Worm (Caenorhabditis elegans): Measurements from ENCODE around the gene C54F6.18.

C54F6.18 gene

ce11 chrV:7521304-7521703 is 4.5 kb upstream of the C54F6.18 start:
- TF ChIP-seq dpff-1 (tag; optimal IDR thresholded peaks at IDR 0.05): no peak
- peak; percentile 73 for TF ChIP-seq nhr-80 (tag; optimal IDR thresholded peaks at IDR 0.05)
- no peak for TF ChIP-seq nfya-2 (GFP tag; IDR thresholded peaks at IDR 0.05)
- no peak for TF ChIP-seq nhr-120 (GFP tag; IDR thresholded peaks at IDR 0.05)
- no peak for TF ChIP-seq ceh-27 (GFP tag; optimal IDR thresholded peaks at IDR 0.05)

ce11 chrV:7522279-7522678 is 3.5 kb upstream of the C54F6.18 start, which contains the start of gene C54F6.15:
C54F6.15 (minus strand) TSS chrV:7522379.
- no peak for TF ChIP-seq B0035.1 (tag; optimal IDR thresholded peaks at IDR 0.05)
- no peak for TF ChIP-seq ccch-3 (GFP tag; optimal IDR thresholded peaks at IDR 0.05)
- no peak for TF ChIP-seq K12H6.12 (tag; optimal IDR thresholded peaks at IDR 0.05)
- no peak for TF ChIP-seq nfyb-1 (GFP tag; IDR thresholded peaks at IDR 0.05)
- TF ChIP-seq F22D6.2 (tag; optimal IDR thresholded peaks at IDR 0.05): no peak
- 0 out of 2 replicates have a peak, but pooled peaks have one; percentile 46 for TF ChIP-seq F37B4.10 (GFP tag; IDR thresholded peaks at IDR 0.05)

ce11 chrV:7523392-7523791 is 2.4 kb upstream of the C54F6.18 start, which contains the start of gene C54F6.6:
C54F6.6 (plus strand) TSS chrV:7523692.
- TF ChIP-seq athp-1 (tag; optimal IDR thresholded peaks at IDR 0.05) (no peak), chd-7 (tag; optimal IDR thresholded peaks at IDR 0.05) (no peak), egl-44 (GFP tag; IDR thresholded peaks at IDR 0.05) (no peak), dpff-1 (tag; optimal IDR thresholded peaks at IDR 0.05) (no peak), F55B11.4 (tag; optimal IDR thresholded peaks at IDR 0.05; ENCODE audit: borderline replicate concordance, insufficient read depth) (no peak), ztf-22 (GFP tag; optimal IDR thresholded peaks at IDR 0.05) (no peak), madf-3 (GFP tag; IDR thresholded peaks at IDR 0.05) (no peak), nfya-2 (GFP tag; IDR thresholded peaks at IDR 0.05) (no peak), him-1 (tag; optimal IDR thresholded peaks at IDR 0.05) (no peak), egl-18 (GFP tag; IDR thresholded peaks at IDR 0.05) (no peak), ztf-18 (tag; optimal IDR thresholded peaks at IDR 0.05) (no peak)

ce11 chrV:7524447-7524846 is 1.3 kb upstream of the C54F6.18 start, which contains the start of gene C54F6.20:
C54F6.20 (plus strand) TSS chrV:7524747.
- no peak for TF ChIP-seq nhr-120 (GFP tag; IDR thresholded peaks at IDR 0.05)
- TF ChIP-seq atf-7 (tag; optimal IDR thresholded peaks at IDR 0.05): no peak
- no peak for TF ChIP-seq fkh-3 (tag; optimal IDR thresholded peaks at IDR 0.05)
- TF ChIP-seq zim-3 (tag; optimal IDR thresholded peaks at IDR 0.05): no peak
- no peak for TF ChIP-seq mel-28 (tag; optimal IDR thresholded peaks at IDR 0.05; ENCODE audit: borderline replicate concordance)
- no peak for TF ChIP-seq cebp-1 (GFP tag; IDR thresholded peaks at IDR 0.05)
- no peak for TF ChIP-seq cebp-1 (tag; optimal IDR thresholded peaks at IDR 0.05)
- TF ChIP-seq B0019.2 (GFP tag; conservative IDR thresholded peaks at IDR 0.05): no peak
- no peak for TF ChIP-seq sea-2 (GFP tag; IDR thresholded peaks at IDR 0.05)
- TF ChIP-seq egrh-3 (GFP tag; IDR thresholded peaks at IDR 0.05): no peak
- no peak for TF ChIP-seq Y56A3A.18 (GFP tag; IDR thresholded peaks at IDR 0.05)
- TF ChIP-seq B0336.3 (GFP tag; IDR thresholded peaks at IDR 0.05): no peak
- TF ChIP-seq snpc-1.1 (tag; optimal IDR thresholded peaks at IDR 0.05; ENCODE audit: insufficient read depth): no peak
- TF ChIP-seq Y67H2A.10 (GFP tag; conservative IDR thresholded peaks at IDR 0.05): no peak
- no peak for TF ChIP-seq snpc-1.3 (tag; optimal IDR thresholded peaks at IDR 0.05; ENCODE audit: insufficient read depth)
